Fruit fly (Drosophila melanogaster) whole organism, embryonic: ENCODE measurements around the gene CG6693.

Experiments used
- Antp ChIP-seq: fragments of 200-800 bp; sonication (Bioruptor generic); optimal IDR thresholded peaks from 3 replicates; lab custom pipeline; 2016; ENCODE audit warnings: missing biosample characterization, missing genetic modification characterization
- Asciz ChIP-seq: fragments of 200-800 bp; sonication (Bioruptor generic); optimal IDR thresholded peaks from 2 replicates; lab custom pipeline; 2017; ENCODE audit warnings: missing biosample characterization, mild to moderate bottlenecking, missing genetic modification characterization, missing genetic modification reagents
- Atf6 ChIP-seq: fragments of 200-800 bp; sonication (Bioruptor generic); IDR thresholded peaks from 2 replicates; pipeline ENCODE4 v1.3.6; 2022; ENCODE audit warnings: missing biosample characterization, missing genetic modification characterization
- CG10366 ChIP-seq: fragments of 200-800 bp; sonication (Bioruptor generic); IDR thresholded peaks from 2 replicates; pipeline ENCODE4 v1.3.6; 2022; ENCODE audit warnings: missing biosample characterization, missing genetic modification characterization
- CG11723 ChIP-seq: fragments of 200-800 bp; sonication (Bioruptor generic); optimal IDR thresholded peaks from 2 replicates; lab custom pipeline; 2017; ENCODE audit warnings: missing biosample characterization, mild to moderate bottlenecking, missing genetic modification characterization
- CG13296 ChIP-seq: fragments of 200-800 bp; sonication (Bioruptor generic); optimal IDR thresholded peaks from 3 replicates; lab custom pipeline; 2018; ENCODE audit warnings: missing biosample characterization, mild to moderate bottlenecking, missing genetic modification characterization
- CG14860 ChIP-seq: fragments of 200-800 bp; sonication (Bioruptor generic); IDR thresholded peaks from 3 replicates; pipeline ENCODE4 v1.3.6; 2022; ENCODE audit warnings: missing biosample characterization, missing genetic modification characterization; ENCODE audit not compliant: partially characterized antibody
- CG1529 ChIP-seq: fragments of 200-800 bp; sonication (Bioruptor generic); optimal IDR thresholded peaks from 3 replicates; lab custom pipeline; 2018; ENCODE audit warnings: missing biosample characterization, missing genetic modification characterization
- CG17359 ChIP-seq: fragments of 200-800 bp; sonication (Bioruptor generic); optimal IDR thresholded peaks from 3 replicates; lab custom pipeline; 2018; ENCODE audit warnings: missing biosample characterization, mild to moderate bottlenecking, missing genetic modification characterization, moderate library complexity
- CG17385 ChIP-seq: fragments of 200-800 bp; sonication (Bioruptor generic); optimal IDR thresholded peaks from 3 replicates; lab custom pipeline; 2018; ENCODE audit warnings: missing biosample characterization, mild to moderate bottlenecking, missing genetic modification characterization
- CG31224 ChIP-seq: fragments of 200-800 bp; sonication (Bioruptor generic); IDR thresholded peaks from 2 replicates; pipeline ENCODE4 v1.3.6; 2022; ENCODE audit warnings: missing biosample characterization, missing genetic modification characterization
- CG32532 ChIP-seq: fragments of 200-800 bp; sonication (Bioruptor generic); IDR thresholded peaks from 2 replicates; pipeline ENCODE4 v1.3.6; 2022; ENCODE audit warnings: missing biosample characterization, missing genetic modification characterization
- CG33557 ChIP-seq: fragments of 200-800 bp; sonication (Bioruptor generic); optimal IDR thresholded peaks from 2 replicates; lab custom pipeline; 2019; ENCODE audit warnings: missing biosample characterization, mild to moderate bottlenecking, missing genetic modification characterization, moderate library complexity
- CG42726 ChIP-seq: fragments of 200-800 bp; sonication (Bioruptor generic); IDR thresholded peaks from 2 replicates; pipeline ENCODE4 v1.3.6; 2022; ENCODE audit warnings: missing biosample characterization, missing genetic modification characterization; ENCODE audit not compliant: partially characterized antibody
- CG4328 ChIP-seq: fragments of 200-800 bp; sonication (Bioruptor generic); optimal IDR thresholded peaks from 3 replicates; lab custom pipeline; 2017; ENCODE audit warnings: missing biosample characterization, missing genetic modification reagents, missing genetic modification characterization
- CG4854 ChIP-seq: fragments of 200-800 bp; sonication (Bioruptor generic); optimal IDR thresholded peaks from 2 replicates; lab custom pipeline; 2016; ENCODE audit warnings: missing biosample characterization, missing genetic modification characterization, inconsistent platforms
- CG5245 ChIP-seq: fragments of 200-800 bp; sonication (Bioruptor generic); optimal IDR thresholded peaks from 3 replicates; lab custom pipeline; 2016; ENCODE audit warnings: missing biosample characterization, missing genetic modification characterization
- CG7987 ChIP-seq: fragments of 200-800 bp; sonication (Bioruptor generic); optimal IDR thresholded peaks from 2 replicates; lab custom pipeline; 2018; ENCODE audit warnings: missing biosample characterization, mild to moderate bottlenecking, missing genetic modification characterization, moderate library complexity
- CG8765 ChIP-seq: fragments of 200-800 bp; sonication (Bioruptor generic); IDR thresholded peaks from 2 replicates; pipeline ENCODE4 v1.3.6; 2022; ENCODE audit warnings: missing biosample characterization, missing genetic modification characterization
- CG8944 ChIP-seq: fragments of 200-800 bp; sonication (Bioruptor generic); optimal IDR thresholded peaks from 3 replicates; lab custom pipeline; 2016; ENCODE audit warnings: missing biosample characterization, missing genetic modification characterization
- CG9932 ChIP-seq: fragments of 200-800 bp; sonication (Bioruptor generic); IDR thresholded peaks from 2 replicates; pipeline ENCODE4 v1.3.6; 2022; ENCODE audit warnings: missing biosample characterization, missing genetic modification characterization
- E2f2 ChIP-seq: fragments of 200-800 bp; sonication (Bioruptor generic); IDR thresholded peaks from 2 replicates; pipeline ENCODE4 v1.3.6; 2022; ENCODE audit warnings: missing biosample characterization, missing genetic modification characterization
- Gsc ChIP-seq: fragments of 200-800 bp; sonication (Bioruptor generic); IDR thresholded peaks from 2 replicates; pipeline ENCODE4 v1.3.6; 2022; ENCODE audit warnings: missing biosample characterization, missing genetic modification characterization
- HmgD ChIP-seq: fragments of 200-800 bp; sonication (Bioruptor generic); optimal IDR thresholded peaks from 3 replicates; lab custom pipeline; 2016; ENCODE audit warnings: missing biosample characterization, missing genetic modification characterization
- Hr51 ChIP-seq, 2 experiments: fragments of 200-800 bp; sonication (Bioruptor generic); optimal IDR thresholded peaks; 2 replicates in 1 of 2; 3 replicates in 1 of 2; lab custom pipeline; 2016 to 2018; ENCODE audit warnings: missing biosample characterization in 2 of 2, missing genetic modification characterization in 2 of 2, mild to moderate bottlenecking in 1 of 2, moderate library complexity in 1 of 2
- Med ChIP-seq: fragments of 200-800 bp; sonication (Bioruptor generic); peaks from one replicate; lab custom pipeline; 2016; ENCODE audit warnings: missing biosample characterization, missing genetic modification characterization, mild to moderate bottlenecking, inconsistent platforms, moderate library complexity
- Meics ChIP-seq: fragments of 200-800 bp; sonication (Bioruptor generic); optimal IDR thresholded peaks from 2 replicates; lab custom pipeline; 2017; ENCODE audit warnings: missing biosample characterization, mild to moderate bottlenecking, missing genetic modification characterization
- Opbp ChIP-seq: fragments of 200-800 bp; sonication (Bioruptor generic); IDR thresholded peaks from 3 replicates; pipeline ENCODE4 v1.3.6; 2022; ENCODE audit warnings: missing biosample characterization, missing genetic modification characterization; ENCODE audit not compliant: partially characterized antibody
- bab2 ChIP-seq: fragments of 200-800 bp; sonication (Bioruptor generic); optimal IDR thresholded peaks from 2 replicates; lab custom pipeline; 2016; ENCODE audit warnings: missing biosample characterization, missing genetic modification characterization
- ci ChIP-seq: fragments of 200-800 bp; sonication (Bioruptor generic); IDR thresholded peaks from 3 replicates; pipeline ENCODE4 v1.3.6; 2022; ENCODE audit warnings: missing biosample characterization, missing genetic modification characterization
- corto ChIP-seq: fragments of 200-800 bp; sonication (Bioruptor generic); optimal IDR thresholded peaks from 2 replicates; lab custom pipeline; 2016; ENCODE audit warnings: missing biosample characterization, mild to moderate bottlenecking, missing genetic modification characterization, moderate library complexity
- ewg ChIP-seq: fragments of 200-800 bp; sonication (Bioruptor generic); optimal IDR thresholded peaks from 3 replicates; lab custom pipeline; 2017; ENCODE audit warnings: mild to moderate bottlenecking, missing biosample characterization, missing genetic modification reagents, missing genetic modification characterization
- fd96Cb ChIP-seq: fragments of 200-800 bp; sonication (Bioruptor generic); optimal IDR thresholded peaks from 2 replicates; lab custom pipeline; 2018; ENCODE audit warnings: missing biosample characterization, mild to moderate bottlenecking, missing genetic modification characterization, moderate library complexity
- gt ChIP-seq: fragments of 200-800 bp; sonication (Bioruptor generic); IDR thresholded peaks from 2 replicates; pipeline ENCODE4 v1.3.6; 2022; ENCODE audit warnings: missing biosample characterization, missing genetic modification characterization
- hb ChIP-seq: fragments of 200-800 bp; sonication (Bioruptor generic); IDR thresholded peaks from 3 replicates; pipeline ENCODE4 v1.3.6; 2022; ENCODE audit warnings: missing biosample characterization, missing genetic modification characterization; ENCODE audit not compliant: partially characterized antibody
- hth ChIP-seq: fragments of >200 bp; optimal IDR thresholded peaks from 2 replicates; lab custom pipeline; 2017; ENCODE audit warnings: inconsistent platforms
- lbe ChIP-seq: fragments of 200-800 bp; sonication (Bioruptor generic); optimal IDR thresholded peaks from 2 replicates; lab custom pipeline; 2016; ENCODE audit warnings: missing biosample characterization, mild to moderate bottlenecking, missing genetic modification characterization
- mld ChIP-seq: fragments of 200-800 bp; sonication (Bioruptor generic); IDR thresholded peaks from 3 replicates; pipeline ENCODE4 v1.3.6; 2022; ENCODE audit warnings: missing biosample characterization, missing genetic modification characterization; ENCODE audit not compliant: partially characterized antibody
- org-1 ChIP-seq: fragments of 200-800 bp; sonication (Bioruptor generic); optimal IDR thresholded peaks from 2 replicates; lab custom pipeline; 2017; ENCODE audit warnings: missing biosample characterization, missing genetic modification characterization
- p53 ChIP-seq: fragments of 200-800 bp; sonication (Bioruptor generic); optimal IDR thresholded peaks from 2 replicates; lab custom pipeline; 2016; ENCODE audit warnings: missing biosample characterization, missing genetic modification characterization
- peb ChIP-seq: fragments of 200-800 bp; sonication (Bioruptor generic); IDR thresholded peaks from 2 replicates; pipeline ENCODE4 v1.3.6; 2022; ENCODE audit warnings: missing biosample characterization, missing genetic modification characterization
- pnt ChIP-seq: fragments of 200-800 bp; sonication (Bioruptor generic); optimal IDR thresholded peaks from 3 replicates; lab custom pipeline; 2016; ENCODE audit warnings: missing biosample characterization, missing genetic modification characterization
- ranshi ChIP-seq: fragments of 200-800 bp; sonication (Bioruptor generic); IDR thresholded peaks from 2 replicates; pipeline ENCODE4 v1.3.6; 2022; ENCODE audit warnings: missing biosample characterization, missing genetic modification characterization
- ro ChIP-seq: fragments of 200-800 bp; sonication (Bioruptor generic); IDR thresholded peaks from 2 replicates; pipeline ENCODE4 v1.3.6; 2022; ENCODE audit warnings: missing biosample characterization, missing genetic modification characterization
- slou ChIP-seq: fragments of 200-800 bp; sonication (Bioruptor generic); optimal IDR thresholded peaks from 3 replicates; lab custom pipeline; 2016; ENCODE audit warnings: missing biosample characterization, missing genetic modification characterization
- slp2 ChIP-seq: fragments of 200-800 bp; sonication (Bioruptor generic); optimal IDR thresholded peaks from 2 replicates; lab custom pipeline; 2016; ENCODE audit warnings: missing biosample characterization, missing genetic modification characterization
- so ChIP-seq: fragments of 200-800 bp; sonication (Bioruptor generic); IDR thresholded peaks from 3 replicates; pipeline ENCODE4 v1.3.6; 2022; ENCODE audit warnings: missing biosample characterization, missing genetic modification characterization
- sug ChIP-seq: fragments of 200-800 bp; optimal IDR thresholded peaks from 2 replicates; lab custom pipeline; 2019; ENCODE audit warnings: missing biosample characterization, mild to moderate bottlenecking, missing genetic modification characterization, moderate library complexity
- tgo ChIP-seq: fragments of 200-800 bp; sonication (Bioruptor generic); IDR thresholded peaks from 3 replicates; pipeline ENCODE4 v1.3.6; 2022; ENCODE audit warnings: missing biosample characterization, missing genetic modification characterization
- tio ChIP-seq: fragments of 200-800 bp; sonication (Bioruptor generic); optimal IDR thresholded peaks from 2 replicates; lab custom pipeline; 2017; ENCODE audit warnings: missing biosample characterization, missing genetic modification characterization, inconsistent platforms
- wdn ChIP-seq: fragments of 200-800 bp; sonication (Bioruptor generic); IDR thresholded peaks from 2 replicates; pipeline ENCODE4 v1.3.6; 2022; ENCODE audit warnings: missing biosample characterization, missing genetic modification characterization

The CG6693 gene

DNA sequence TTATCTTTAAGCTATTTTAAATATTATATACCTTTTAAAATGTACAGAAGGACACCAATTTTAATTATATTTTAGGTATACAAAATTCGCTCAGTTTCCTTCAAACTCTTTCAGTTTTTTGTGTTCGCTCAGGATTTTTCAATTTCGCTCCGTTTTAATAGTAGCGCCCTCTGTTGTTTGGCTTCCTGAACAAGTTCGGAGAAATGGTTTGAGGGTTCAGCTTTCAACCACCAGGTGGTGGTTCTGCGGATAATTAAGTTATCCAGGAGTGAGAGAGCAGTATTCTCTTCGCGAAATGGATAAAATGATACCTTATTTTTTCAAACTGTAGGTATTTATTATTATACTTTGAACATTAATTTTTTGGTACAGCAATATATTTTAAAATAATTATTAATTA, 47.6 kb upstream of the CG6693 start (continued):
- TF ChIP-seq so (GFP tag; lab: Robert Waterston, UW) (0 out of 3 replicates have a peak, but pooled peaks have one; percentile 13), CG31224 (GFP tag; lab: Robert Waterston, UW) (no peak), corto (GFP tag; lab: Kevin White, UChicago) (no peak), fd96Cb (tag; lab: Kevin White, UChicago) (peak; percentile 42), Antp (GFP tag; lab: Kevin White, UChicago) (peak; percentile 54), tio (GFP tag; lab: Kevin White, UChicago) (peak; percentile 47), Gsc (no peak), CG10366 (peak; percentile 29; the same call in 1 of the 2 replicates), HmgD (GFP tag; lab: Kevin White, UChicago) (no peak), CG7987 (no peak), Asciz (GFP tag; lab: Kevin White, UChicago) (peak; percentile 77), hth (lab: Kevin White, UChicago) (no peak), Hr51 (GFP tag; optimal IDR thresholded peaks at IDR 0.05; lab: Kevin White, UChicago) (peak in 1 of 2 experiments; percentile 31), CG17359 (no peak), slou (peak; percentile 18), CG14860 (no peak), ci (GFP tag; lab: Robert Waterston, UW) (no peak; the same call in 1 of the 3 replicates), CG33557 (GFP tag; lab: Kevin White, UChicago) (peak; percentile 87), CG4328 (GFP tag; lab: Kevin White, UChicago) (peak; percentile 45), peb (GFP tag; lab: Robert Waterston, UW) (no peak), CG4854 (no peak), ewg (GFP tag; lab: Kevin White, UChicago) (peak; percentile 65), CG42726 (GFP tag; lab: Robert Waterston, UW) (no peak), tgo (GFP tag; lab: Robert Waterston, UW) (peak; percentile 29; the same call in 1 of the 3 replicates), pnt (peak; percentile 8), Meics (peak; percentile 74), CG9932 (GFP tag; lab: Robert Waterston, UW) (no peak), gt (GFP tag; lab: Robert Waterston, UW) (no peak), sug (tag; lab: Kevin White, UChicago) (no peak), CG8765 (GFP tag; lab: Robert Waterston, UW) (no peak), wdn (GFP tag; lab: Robert Waterston, UW) (no peak), Atf6 (GFP tag; lab: Robert Waterston, UW) (no peak), p53 (GFP tag; lab: Kevin White, UChicago) (peak; percentile 8), CG32532 (peak; percentile 77; the same call in 1 of the 2 replicates), ranshi (0 out of 2 replicates have a peak, but pooled peaks have one; percentile 6), bab2 (GFP tag; lab: Kevin White, UChicago) (no peak), lbe (GFP tag; lab: Kevin White, UChicago) (no peak), Med (GFP tag; lab: Kevin White, UChicago) (no peak), CG11723 (GFP tag; lab: Kevin White, UChicago) (peak; percentile 68), slp2 (peak; percentile 55), CG13296 (GFP tag; lab: Kevin White, UChicago) (no peak), CG5245 (GFP tag; lab: Kevin White, UChicago) (peak; percentile 84), Opbp (GFP tag; lab: Robert Waterston, UW) (no peak), E2f2 (no peak), mld (GFP tag; lab: Robert Waterston, UW) (no peak), CG8944 (GFP tag; lab: Kevin White, UChicago) (no peak), ro (GFP tag; lab: Robert Waterston, UW) (no peak), org-1 (GFP tag; lab: Kevin White, UChicago) (peak; percentile 27), CG17385 (GFP tag; lab: Kevin White, UChicago) (peak; percentile 71), CG1529 (GFP tag; lab: Kevin White, UChicago) (peak; percentile 75), hb (no peak)
